Worm (Caenorhabditis elegans) whole organism, L1 larva: ENCODE results near the gene C03C10.7.

ENCODE experiments used
- fkh-10 ChIP-seq: sonication (generic microtip); optimal IDR thresholded peaks from 2 replicates; lab custom pipeline; 2017; ENCODE audit warnings: missing biosample characterization, missing genetic modification reagents, missing genetic modification characterization
- ztf-11 ChIP-seq, 2 experiments: sonication (generic microtip); optimal IDR thresholded peaks; 2 replicates each; lab custom pipeline; 2016 to 2017; ENCODE audit warnings: missing genetic modification characterization in 2 of 2, missing biosample characterization in 1 of 2, missing compliant biosample characterization in 1 of 2

DNA sequence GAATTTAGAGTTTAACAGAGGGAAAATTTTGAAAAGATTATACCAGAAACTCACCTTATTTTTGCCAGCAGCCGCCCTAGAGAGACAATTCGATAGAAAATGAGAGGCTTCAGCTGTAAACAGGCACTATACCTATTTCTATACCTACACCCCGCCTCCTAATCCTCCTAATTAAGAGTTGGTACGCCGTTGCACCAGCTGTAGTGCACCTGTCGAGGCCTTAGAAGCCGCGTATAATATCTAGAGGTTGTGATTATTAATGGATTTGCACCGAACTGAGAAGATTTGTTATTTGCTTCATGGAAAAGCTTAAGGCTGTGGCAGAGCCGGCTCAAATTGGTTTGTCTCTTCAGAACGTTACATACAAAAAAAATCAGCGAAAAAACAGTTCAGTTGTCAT, 3.8 kb upstream of the C03C10.7 start, which contains the start of gene C03C10.5:
- TF ChIP-seq ztf-11 (tag; optimal IDR thresholded peaks at IDR 0.05; lab: Kevin White, UChicago) (no peak), fkh-10 (GFP tag; lab: Kevin White, UChicago) (no peak)
